Fruit fly (Drosophila melanogaster) whole organism, adult: ENCODE measurements around the gene CG12784.

Experiments
- CG11617 ChIP-seq: fragments of 200-800 bp; sonication (Bioruptor generic); optimal IDR thresholded peaks from 2 replicates; lab custom pipeline; 2017; ENCODE audit warnings: mild to moderate bottlenecking, missing biosample characterization, missing genetic modification reagents, missing genetic modification characterization
- CG33017 ChIP-seq: fragments of 200-800 bp; sonication (Bioruptor generic); optimal IDR thresholded peaks from 2 replicates; lab custom pipeline; 2018; ENCODE audit warnings: missing biosample characterization, mild to moderate bottlenecking, missing genetic modification characterization, moderate library complexity
- Mnt ChIP-seq: fragments of 200-800 bp; sonication (Bioruptor generic); optimal IDR thresholded peaks from 2 replicates; lab custom pipeline; 2016; ENCODE audit warnings: missing biosample characterization, mild to moderate bottlenecking, missing genetic modification characterization
- kay ChIP-seq: fragments of 200-800 bp; sonication (Bioruptor generic); peaks from one replicate; lab custom pipeline; 2016; ENCODE audit warnings: missing biosample characterization, missing genetic modification characterization, borderline replicate concordance
- ovo ChIP-seq: fragments of 200-800 bp; sonication (Bioruptor generic); optimal IDR thresholded peaks from 2 replicates; lab custom pipeline; 2016; ENCODE audit warnings: missing biosample characterization, missing genetic modification characterization
- tj ChIP-seq: fragments of 200-800 bp; sonication (Bioruptor generic); optimal IDR thresholded peaks from 3 replicates; lab custom pipeline; 2017; ENCODE audit warnings: missing biosample characterization, mild to moderate bottlenecking, missing genetic modification characterization, moderate library complexity

dm6 chr3R:15762815-15763214 lies at the start of gene CG12784:
- TF ChIP-seq kay (GFP tag; lab: Kevin White, UChicago) (no peak), CG11617 (GFP tag; lab: Kevin White, UChicago) (no peak), Mnt (GFP tag; lab: Kevin White, UChicago) (no peak), ovo (GFP tag; lab: Kevin White, UChicago) (no peak), CG33017 (tag; lab: Kevin White, UChicago) (no peak), tj (GFP tag; lab: Kevin White, UChicago) (no peak)
